Fruit fly (Drosophila melanogaster): ENCODE measurements around the gene Dpck.

Dpck gene

DNA sequence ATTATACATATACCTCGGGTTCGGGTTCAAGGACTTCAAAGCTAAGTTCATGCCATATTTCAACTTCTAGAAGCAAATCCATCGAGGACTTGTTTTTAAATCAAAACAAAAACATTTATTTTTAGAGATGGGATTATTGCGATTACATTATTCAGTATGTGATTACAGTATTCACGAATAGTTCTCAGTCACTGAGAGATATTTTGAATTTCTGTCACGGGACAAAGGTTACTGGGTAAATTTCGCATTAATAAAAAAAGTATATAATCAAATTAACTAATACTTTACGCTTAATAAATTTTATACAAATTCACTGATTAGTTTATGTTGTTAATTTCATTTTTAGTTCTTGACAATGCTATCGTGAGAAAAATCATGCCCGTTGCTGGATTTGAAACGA lies 11.6 kb downstream of the Dpck start (continued):
- TF ChIP-seq pzg (GFP tag; optimal IDR thresholded peaks at IDR 0.05) (peak; percentile 32), CG31441 (GFP tag; IDR thresholded peaks at IDR 0.05) (peak; percentile 71), phol (tag; optimal IDR thresholded peaks at IDR 0.05) (peak; percentile 22), dmrt11E (tag; optimal IDR thresholded peaks at IDR 0.05) (peak; percentile 18), slbo (GFP tag; IDR thresholded peaks at IDR 0.05) (peak; percentile 61), CG9817 (tag; optimal IDR thresholded peaks at IDR 0.05) (peak; percentile 17), CG9215 (GFP tag; IDR thresholded peaks at IDR 0.05) (peak; percentile 16; the same call in 1 of the 2 replicates), CG10431 (GFP tag; optimal IDR thresholded peaks at IDR 0.05) (no peak), CG2120 (GFP tag; optimal IDR thresholded peaks at IDR 0.05) (peak; percentile 37), toy (GFP tag; IDR thresholded peaks at IDR 0.05) (no peak), CG9797 (GFP tag; optimal IDR thresholded peaks at IDR 0.05) (no peak), Scr (GFP tag; IDR thresholded peaks at IDR 0.05; ENCODE audit: partially characterized antibody) (peak; percentile 45), Optix (GFP tag; IDR thresholded peaks at IDR 0.05) (no peak), CG8924 (tag; optimal IDR thresholded peaks at IDR 0.05) (peak; percentile 1), CG7745 (tag; optimal IDR thresholded peaks at IDR 0.05) (no peak), CG30403 (GFP tag; optimal IDR thresholded peaks at IDR 0.05) (peak; percentile 25), row (GFP tag; IDR thresholded peaks at IDR 0.05) (peak; percentile 91), Sry-δ (GFP tag; optimal IDR thresholded peaks at IDR 0.05) (peak; percentile 60), CG14710 (tag; optimal IDR thresholded peaks at IDR 0.05) (peak; percentile 30), unc-4 (GFP tag; IDR thresholded peaks at IDR 0.05; ENCODE audit: partially characterized antibody) (0 out of 2 replicates have a peak, but pooled peaks have one; percentile 14), gsb-n (tag; optimal IDR thresholded peaks at IDR 0.05) (no peak), HLH4C (GFP tag; IDR thresholded peaks at IDR 0.05; ENCODE audit: partially characterized antibody) (no peak), CG10979 (tag; optimal IDR thresholded peaks at IDR 0.05) (peak; percentile 22), pan (optimal IDR thresholded peaks at IDR 0.05) (no peak), pan (GFP tag; optimal IDR thresholded peaks at IDR 0.05 in 1 of 2, IDR thresholded peaks at IDR 0.05 in 1 of 2) (no peak), stwl (tag; optimal IDR thresholded peaks at IDR 0.05) (peak; percentile 50), CG30020 (tag; optimal IDR thresholded peaks at IDR 0.05) (peak; percentile 70), unpg (GFP tag; optimal IDR thresholded peaks at IDR 0.05) (peak; percentile 8), CG14014 (GFP tag; IDR thresholded peaks at IDR 0.05) (peak; percentile 26; the same call in 1 of the 2 replicates), Ets97D (GFP tag; optimal IDR thresholded peaks at IDR 0.05) (peak; percentile 7), Poxn (GFP tag; IDR thresholded peaks at IDR 0.05) (no peak), sisA (GFP tag; IDR thresholded peaks at IDR 0.05) (0 out of 2 replicates have a peak, but pooled peaks have one; percentile 12), Chrac-16 (GFP tag; optimal IDR thresholded peaks at IDR 0.05) (peak; percentile 12), CG14860 (GFP tag; IDR thresholded peaks at IDR 0.05; ENCODE audit: partially characterized antibody) (peak; percentile 10; the same call in 1 of the 3 replicates), mam (GFP tag; optimal IDR thresholded peaks at IDR 0.05) (peak; percentile 10), MBD-R2 (GFP tag; IDR thresholded peaks at IDR 0.05) (peak; percentile 70), CG18262 (tag; optimal IDR thresholded peaks at IDR 0.05) (peak; percentile 28), Hand (GFP tag; optimal IDR thresholded peaks at IDR 0.05) (no peak), CG34422 (GFP tag; IDR thresholded peaks at IDR 0.05) (0 out of 3 replicates have a peak, but pooled peaks have one; percentile 32), E2f2 (GFP tag; IDR thresholded peaks at IDR 0.05) (peak; percentile 26; the same call in 1 of the 2 replicates), az2 (GFP tag; optimal IDR thresholded peaks at IDR 0.05) (peak; percentile 19), bsh (GFP tag; optimal IDR thresholded peaks at IDR 0.05) (peak in 1 of 2 experiments; percentile 17), Jarid2 (GFP tag; optimal IDR thresholded peaks at IDR 0.05) (no peak), ttk (GFP tag; IDR thresholded peaks at IDR 0.05) (no peak), CoRest (tag; optimal IDR thresholded peaks at IDR 0.05) (peak; percentile 35), vnd (GFP tag; IDR thresholded peaks at IDR 0.05; ENCODE audit: partially characterized antibody) (no peak), bcd (GFP tag; optimal IDR thresholded peaks at IDR 0.05) (no peak), CG17385 (GFP tag; optimal IDR thresholded peaks at IDR 0.05) (peak; percentile 5), Taf1 (GFP tag; IDR thresholded peaks at IDR 0.05) (0 out of 2 replicates have a peak, but pooled peaks have one; percentile 9), CG13424 (tag; optimal IDR thresholded peaks at IDR 0.05) (peak; percentile 2)

All from whole organism, embryonic.